Fruit fly (Drosophila melanogaster) whole organism, embryonic: ENCODE measurements around the gene vkg.

Source experiments
- CG10366 ChIP-seq: fragments of 200-800 bp; sonication (Bioruptor generic); IDR thresholded peaks from 2 replicates; pipeline ENCODE4 v1.3.6; 2022; ENCODE audit warnings: missing biosample characterization, missing genetic modification characterization
- CG10543 ChIP-seq: fragments of 200-800 bp; sonication (Bioruptor generic); optimal IDR thresholded peaks from 3 replicates; lab custom pipeline; 2017; ENCODE audit warnings: missing biosample characterization, mild to moderate bottlenecking, missing genetic modification characterization, moderate library complexity
- CG10959 ChIP-seq: fragments of 200-800 bp; sonication (Bioruptor generic); IDR thresholded peaks from 2 replicates; pipeline ENCODE4 v1.3.6; 2022; ENCODE audit warnings: missing biosample characterization, missing genetic modification characterization
- CG11723 ChIP-seq: fragments of 200-800 bp; sonication (Bioruptor generic); optimal IDR thresholded peaks from 2 replicates; lab custom pipeline; 2017; ENCODE audit warnings: missing biosample characterization, mild to moderate bottlenecking, missing genetic modification characterization
- CG12659 ChIP-seq: fragments of 200-800 bp; sonication (Bioruptor generic); optimal IDR thresholded peaks from 3 replicates; lab custom pipeline; 2017; ENCODE audit warnings: mild to moderate bottlenecking, missing biosample characterization, missing genetic modification reagents, missing genetic modification characterization
- CG13287 ChIP-seq: fragments of 200-800 bp; sonication (Bioruptor generic); IDR thresholded peaks from 2 replicates; pipeline ENCODE4 v1.3.6; 2022; ENCODE audit warnings: missing biosample characterization, missing genetic modification characterization; ENCODE audit not compliant: partially characterized antibody
- CG13296 ChIP-seq: fragments of 200-800 bp; sonication (Bioruptor generic); optimal IDR thresholded peaks from 3 replicates; lab custom pipeline; 2018; ENCODE audit warnings: missing biosample characterization, mild to moderate bottlenecking, missing genetic modification characterization
- CG14050 ChIP-seq: fragments of 200-800 bp; sonication (Bioruptor generic); IDR thresholded peaks from 3 replicates; pipeline ENCODE4 v1.3.6; 2022; ENCODE audit warnings: missing biosample characterization, missing genetic modification characterization
- CG15479 ChIP-seq: fragments of 200-800 bp; sonication (Bioruptor generic); optimal IDR thresholded peaks from 3 replicates; lab custom pipeline; 2019; ENCODE audit warnings: missing biosample characterization, mild to moderate bottlenecking, missing genetic modification characterization, moderate library complexity
- CG17359 ChIP-seq: fragments of 200-800 bp; sonication (Bioruptor generic); optimal IDR thresholded peaks from 3 replicates; lab custom pipeline; 2018; ENCODE audit warnings: missing biosample characterization, mild to moderate bottlenecking, missing genetic modification characterization, moderate library complexity
- CG17612 ChIP-seq: fragments of 200-800 bp; sonication (Bioruptor generic); IDR thresholded peaks from 2 replicates; pipeline ENCODE4 v1.3.6; 2022; ENCODE audit warnings: missing biosample characterization, missing genetic modification characterization
- CG18476 ChIP-seq: fragments of 200-800 bp; sonication (Bioruptor generic); optimal IDR thresholded peaks from 2 replicates; lab custom pipeline; 2016; ENCODE audit warnings: missing biosample characterization, mild to moderate bottlenecking, missing genetic modification characterization
- CG30020 ChIP-seq: fragments of 200-800 bp; optimal IDR thresholded peaks from 2 replicates; lab custom pipeline; 2019; ENCODE audit warnings: missing biosample characterization, mild to moderate bottlenecking, missing genetic modification characterization, moderate library complexity
- CG34422 ChIP-seq: fragments of 200-800 bp; sonication (Bioruptor generic); IDR thresholded peaks from 3 replicates; pipeline ENCODE4 v1.3.6; 2022; ENCODE audit warnings: missing biosample characterization, missing genetic modification characterization
- CG42726 ChIP-seq: fragments of 200-800 bp; sonication (Bioruptor generic); IDR thresholded peaks from 2 replicates; pipeline ENCODE4 v1.3.6; 2022; ENCODE audit warnings: missing biosample characterization, missing genetic modification characterization; ENCODE audit not compliant: partially characterized antibody
- CG6689 ChIP-seq: fragments of 200-800 bp; sonication (Bioruptor generic); IDR thresholded peaks from 2 replicates; pipeline ENCODE4 v1.3.6; 2022; ENCODE audit warnings: missing biosample characterization, missing genetic modification characterization
- CG7556 ChIP-seq: fragments of 200-800 bp; sonication (Bioruptor generic); optimal IDR thresholded peaks from 2 replicates; lab custom pipeline; 2017; ENCODE audit warnings: missing biosample characterization, mild to moderate bottlenecking, missing genetic modification characterization
- CG7987 ChIP-seq: fragments of 200-800 bp; sonication (Bioruptor generic); optimal IDR thresholded peaks from 2 replicates; lab custom pipeline; 2018; ENCODE audit warnings: missing biosample characterization, mild to moderate bottlenecking, missing genetic modification characterization, moderate library complexity
- CG9437 ChIP-seq: fragments of 200-800 bp; sonication (Bioruptor generic); optimal IDR thresholded peaks from 2 replicates; lab custom pipeline; 2018; ENCODE audit warnings: missing biosample characterization, mild to moderate bottlenecking, missing genetic modification characterization
- D19B ChIP-seq: fragments of 200-800 bp; sonication (Bioruptor generic); optimal IDR thresholded peaks from 2 replicates; lab custom pipeline; 2017; ENCODE audit warnings: missing biosample characterization, mild to moderate bottlenecking, missing genetic modification characterization
- Dref ChIP-seq: fragments of 200-800 bp; sonication (Bioruptor generic); IDR thresholded peaks from 2 replicates; pipeline ENCODE4 v1.3.6; 2022; ENCODE audit warnings: missing biosample characterization, missing genetic modification characterization
- HmgD ChIP-seq: fragments of 200-800 bp; sonication (Bioruptor generic); optimal IDR thresholded peaks from 3 replicates; lab custom pipeline; 2016; ENCODE audit warnings: missing biosample characterization, missing genetic modification characterization
- Kr ChIP-seq: fragments of 200-800 bp; sonication (Bioruptor generic); optimal IDR thresholded peaks from 2 replicates; lab custom pipeline; 2017; ENCODE audit warnings: missing biosample characterization, mild to moderate bottlenecking, missing genetic modification characterization
- Med ChIP-seq: fragments of 200-800 bp; sonication (Bioruptor generic); peaks from one replicate; lab custom pipeline; 2016; ENCODE audit warnings: missing biosample characterization, missing genetic modification characterization, mild to moderate bottlenecking, inconsistent platforms, moderate library complexity
- Myb ChIP-seq: fragments of 200-800 bp; sonication (Bioruptor generic); optimal IDR thresholded peaks from 2 replicates; lab custom pipeline; 2016; ENCODE audit warnings: missing biosample characterization, missing genetic modification characterization
- Ssrp ChIP-seq: fragments of 200-800 bp; sonication (Bioruptor generic); optimal IDR thresholded peaks from 2 replicates; lab custom pipeline; 2018; ENCODE audit warnings: missing biosample characterization, mild to moderate bottlenecking, missing genetic modification characterization, moderate library complexity
- Tbp ChIP-seq: fragments of >200 bp; optimal IDR thresholded peaks from 2 replicates; lab custom pipeline; 2018; ENCODE audit warnings: missing biosample characterization, missing genetic modification characterization
- Vsx1 ChIP-seq: fragments of 200-800 bp; sonication (Bioruptor generic); optimal IDR thresholded peaks from 2 replicates; lab custom pipeline; 2017; ENCODE audit warnings: missing biosample characterization, mild to moderate bottlenecking, missing genetic modification characterization, missing genetic modification reagents
- Xrp1 ChIP-seq: fragments of 200-800 bp; sonication (Bioruptor generic); IDR thresholded peaks from 2 replicates; pipeline ENCODE4 v1.3.6; 2022; ENCODE audit warnings: missing biosample characterization, missing genetic modification characterization
- amos ChIP-seq: fragments of 200-800 bp; sonication (Bioruptor generic); IDR thresholded peaks from 2 replicates; pipeline ENCODE4 v1.3.6; 2022; ENCODE audit warnings: missing biosample characterization, missing genetic modification characterization; ENCODE audit not compliant: partially characterized antibody
- aop ChIP-seq: fragments of 200-800 bp; sonication (Bioruptor generic); IDR thresholded peaks from 2 replicates; pipeline ENCODE4 v1.3.6; 2022; ENCODE audit warnings: missing biosample characterization, missing genetic modification characterization
- ase ChIP-seq: fragments of 200-800 bp; sonication (Bioruptor generic); IDR thresholded peaks from 3 replicates; pipeline ENCODE4 v1.3.6; 2022; ENCODE audit warnings: missing biosample characterization, missing genetic modification characterization
- caup ChIP-seq: fragments of 200-800 bp; sonication (Bioruptor generic); optimal IDR thresholded peaks from 3 replicates; lab custom pipeline; 2017; ENCODE audit warnings: missing biosample characterization, mild to moderate bottlenecking, missing genetic modification characterization, moderate library complexity; ENCODE audit not compliant: severe bottlenecking
- chif ChIP-seq, 2 experiments: fragments of 200-800 bp; sonication (Bioruptor generic); optimal IDR thresholded peaks; 3 replicates each; lab custom pipeline; 2016; ENCODE audit warnings: missing biosample characterization in 2 of 2, missing genetic modification characterization in 2 of 2
- dysf ChIP-seq: fragments of 200-800 bp; sonication (Bioruptor generic); IDR thresholded peaks from 3 replicates; pipeline ENCODE4 v1.3.6; 2022; ENCODE audit warnings: missing biosample characterization, missing genetic modification characterization
- gcm ChIP-seq: fragments of 200-800 bp; sonication (Bioruptor generic); optimal IDR thresholded peaks from 2 replicates; lab custom pipeline; 2019; ENCODE audit warnings: missing biosample characterization, mild to moderate bottlenecking, missing genetic modification characterization, moderate library complexity
- gsb ChIP-seq: fragments of 200-800 bp; sonication (Bioruptor generic); IDR thresholded peaks from 2 replicates; pipeline ENCODE4 v1.3.6; 2022; ENCODE audit warnings: missing biosample characterization, missing genetic modification characterization
- kni ChIP-seq: fragments of 200-800 bp; sonication (Bioruptor generic); optimal IDR thresholded peaks from 3 replicates; lab custom pipeline; 2017; ENCODE audit warnings: mild to moderate bottlenecking, missing biosample characterization, missing genetic modification reagents, missing genetic modification characterization
- onecut ChIP-seq: fragments of 200-800 bp; sonication (Bioruptor generic); IDR thresholded peaks from 2 replicates; pipeline ENCODE4 v1.3.6; 2022; ENCODE audit warnings: missing biosample characterization, missing genetic modification characterization
- p53 ChIP-seq: fragments of 200-800 bp; sonication (Bioruptor generic); optimal IDR thresholded peaks from 2 replicates; lab custom pipeline; 2016; ENCODE audit warnings: missing biosample characterization, missing genetic modification characterization
- phol ChIP-seq: fragments of 200-800 bp; sonication (Bioruptor generic); optimal IDR thresholded peaks from 3 replicates; lab custom pipeline; 2018; ENCODE audit warnings: missing biosample characterization, mild to moderate bottlenecking, missing genetic modification characterization, moderate library complexity
- ro ChIP-seq: fragments of 200-800 bp; sonication (Bioruptor generic); IDR thresholded peaks from 2 replicates; pipeline ENCODE4 v1.3.6; 2022; ENCODE audit warnings: missing biosample characterization, missing genetic modification characterization
- salm ChIP-seq: fragments of 200-800 bp; sonication (Bioruptor generic); optimal IDR thresholded peaks from 2 replicates; lab custom pipeline; 2018; ENCODE audit warnings: missing biosample characterization, mild to moderate bottlenecking, missing genetic modification characterization
- sens ChIP-seq: fragments of 200-800 bp; sonication (Bioruptor generic); peaks from one replicate; lab custom pipeline; 2016; ENCODE audit warnings: missing biosample characterization, missing genetic modification characterization
- stc ChIP-seq: fragments of 200-800 bp; sonication (Bioruptor generic); IDR thresholded peaks from 2 replicates; pipeline ENCODE4 v1.3.6; 2022; ENCODE audit warnings: missing biosample characterization, missing genetic modification characterization
- tap ChIP-seq: fragments of 200-800 bp; optimal IDR thresholded peaks from 3 replicates; lab custom pipeline; 2019; ENCODE audit warnings: missing biosample characterization, mild to moderate bottlenecking, missing genetic modification characterization, moderate library complexity
- tgo ChIP-seq: fragments of 200-800 bp; sonication (Bioruptor generic); IDR thresholded peaks from 3 replicates; pipeline ENCODE4 v1.3.6; 2022; ENCODE audit warnings: missing biosample characterization, missing genetic modification characterization
- wek ChIP-seq: fragments of 200-800 bp; sonication (Bioruptor generic); optimal IDR thresholded peaks from 3 replicates; lab custom pipeline; 2018; ENCODE audit warnings: missing biosample characterization, mild to moderate bottlenecking, missing genetic modification characterization, moderate library complexity
- zf30C ChIP-seq: fragments of 200-800 bp; sonication (Bioruptor generic); optimal IDR thresholded peaks from 3 replicates; lab custom pipeline; 2018; ENCODE audit warnings: missing biosample characterization, mild to moderate bottlenecking, missing genetic modification characterization

The vkg gene

dm6 chr2L:4981278-4981966, 46.6 kb downstream of the vkg start, which contains the start of the genes CG8892 and CG34126 (continued):
- TF ChIP-seq CG17359 (tag; lab: Kevin White, UChicago), result peak; percentile 96
- peak; percentile 98 for TF ChIP-seq kni (GFP tag; lab: Kevin White, UChicago)
- TF ChIP-seq Kr (GFP tag; lab: Kevin White, UChicago), result peak; percentile 61
- peak; percentile 97 for TF ChIP-seq Ssrp (tag; lab: Kevin White, UChicago)
- peak; percentile 97 for TF ChIP-seq chif (GFP tag; optimal IDR thresholded peaks at IDR 0.05; lab: Kevin White, UChicago)
- TF ChIP-seq CG13287 (GFP tag; lab: Robert Waterston, UW), result peak; percentile 30; the same call in 1 of the 2 replicates
- TF ChIP-seq p53 (GFP tag; lab: Kevin White, UChicago), result peak; percentile 81
- TF ChIP-seq D19B (GFP tag; lab: Kevin White, UChicago), result peak; percentile 91
- peak; percentile 94 for TF ChIP-seq CG10366 (GFP tag; lab: Robert Waterston, UW)
- peak; percentile 73 for TF ChIP-seq CG42726 (GFP tag; lab: Robert Waterston, UW)
- peak; percentile 72; the same call in 1 of the 2 replicates for TF ChIP-seq aop
- TF ChIP-seq Tbp (GFP tag; lab: Kevin White, UChicago), result peak; percentile 75
- peak; percentile 84 for TF ChIP-seq Myb (GFP tag; lab: Kevin White, UChicago)
- TF ChIP-seq CG6689 (GFP tag; lab: Robert Waterston, UW), result peak; percentile 100
- TF ChIP-seq sens, result peak; percentile 99
- TF ChIP-seq Xrp1 (GFP tag; lab: Robert Waterston, UW), result peak; percentile 98
- peak; percentile 99 for TF ChIP-seq CG12659 (GFP tag; lab: Kevin White, UChicago)
- TF ChIP-seq CG7556 (GFP tag; lab: Kevin White, UChicago), result peak; percentile 97
- TF ChIP-seq onecut (GFP tag; lab: Robert Waterston, UW), result peak; percentile 87
- peak; percentile 97 for TF ChIP-seq tgo (GFP tag; lab: Robert Waterston, UW)
- peak; percentile 98 for TF ChIP-seq CG10543 (GFP tag; lab: Kevin White, UChicago)
- TF ChIP-seq gsb (GFP tag; lab: Robert Waterston, UW), result peak; percentile 91
- TF ChIP-seq CG7987 (GFP tag; lab: Kevin White, UChicago), result peak; percentile 92
- peak; percentile 89 for TF ChIP-seq CG14050
- peak; percentile 74 for TF ChIP-seq zf30C
- peak; percentile 94 for TF ChIP-seq gcm (GFP tag; lab: Kevin White, UChicago)
- TF ChIP-seq Med (GFP tag; lab: Kevin White, UChicago), result peak; percentile 99
- peak; percentile 98 for TF ChIP-seq dysf (GFP tag; lab: Robert Waterston, UW)
- peak; percentile 90 for TF ChIP-seq HmgD (GFP tag; lab: Kevin White, UChicago)
- peak; percentile 96 for TF ChIP-seq caup (GFP tag; lab: Kevin White, UChicago)
- peak; percentile 88 for TF ChIP-seq stc (GFP tag; lab: Robert Waterston, UW)
- TF ChIP-seq CG15479 (GFP tag; lab: Kevin White, UChicago), result peak; percentile 75
- TF ChIP-seq wek (GFP tag; lab: Kevin White, UChicago), result peak; percentile 65
- peak; percentile 89 for TF ChIP-seq tap (tag; lab: Kevin White, UChicago)
- peak; percentile 51 for TF ChIP-seq Dref (GFP tag; lab: Robert Waterston, UW)
- TF ChIP-seq Vsx1 (GFP tag; lab: Kevin White, UChicago), result peak; percentile 86
- TF ChIP-seq CG11723, result peak; percentile 96
- peak; percentile 96 for TF ChIP-seq CG34422 (GFP tag; lab: Robert Waterston, UW)
- peak; percentile 98 for TF ChIP-seq phol (tag; lab: Kevin White, UChicago)
- peak; percentile 87 for TF ChIP-seq CG17612 (GFP tag; lab: Robert Waterston, UW)
- peak; percentile 93 for TF ChIP-seq ro
- peak; percentile 87 for TF ChIP-seq salm
- TF ChIP-seq CG13296 (GFP tag; lab: Kevin White, UChicago), result peak; percentile 96
- TF ChIP-seq amos (GFP tag; lab: Robert Waterston, UW), result peak; percentile 48; the same call in 1 of the 2 replicates
- TF ChIP-seq CG10959 (GFP tag; lab: Robert Waterston, UW), result peak; percentile 93
- TF ChIP-seq CG30020, result peak; percentile 89
- TF ChIP-seq CG18476 (GFP tag; lab: Kevin White, UChicago), result peak; percentile 96
- peak; percentile 92 for TF ChIP-seq ase (GFP tag; lab: Robert Waterston, UW)
- peak; percentile 92 for TF ChIP-seq CG9437 (GFP tag; lab: Kevin White, UChicago)
